Worm (Caenorhabditis elegans) whole organism, L1 larva: ENCODE results near the gene hnd-1.

Experiments used
- C16A3.4 ChIP-seq: fragments of 150-350 bp; optimal IDR thresholded peaks from 2 replicates; lab custom pipeline; 2014; ENCODE audit warnings: missing biosample characterization, missing genetic modification characterization
- F16B12.6 ChIP-seq: fragments of 150-350 bp; optimal IDR thresholded peaks from 2 replicates; lab custom pipeline; 2014; ENCODE audit warnings: missing biosample characterization, missing genetic modification characterization
- aly-2 ChIP-seq: fragments of 150-350 bp; optimal IDR thresholded peaks from 2 replicates; lab custom pipeline; 2014; ENCODE audit warnings: missing biosample characterization, missing genetic modification characterization
- ceh-63 ChIP-seq: fragments of 200-800 bp; sonication (Bioruptor generic); optimal IDR thresholded peaks from 2 replicates; lab custom pipeline; 2018; ENCODE audit warnings: mild to moderate bottlenecking, missing genetic modification characterization, missing compliant biosample characterization
- ceh-82 ChIP-seq, 3 experiments: fragments of 150-350 bp in 1 of 3; sonication (generic microtip) in 2 of 3; optimal IDR thresholded peaks; 2 replicates each; lab custom pipeline; 2014 to 2017; ENCODE audit warnings: missing biosample characterization in 3 of 3, missing genetic modification characterization in 3 of 3
- ceh-88 ChIP-seq: fragments of 200-800 bp; sonication (Bioruptor generic); IDR thresholded peaks from 2 replicates; pipeline ENCODE4 v1.3.6; 2022; ENCODE audit warnings: missing genetic modification characterization, missing compliant biosample characterization
- dpl-1 ChIP-seq, 3 experiments: fragments of 150-350 bp in 2 of 3; sonication (generic microtip) in 1 of 3; optimal IDR thresholded peaks; 2 replicates each; lab custom pipeline; 2014 to 2017; ENCODE audit warnings: missing biosample characterization in 3 of 3, missing genetic modification characterization in 3 of 3, missing genetic modification reagents in 3 of 3
- dsc-1 ChIP-seq: sonication (generic microtip); optimal IDR thresholded peaks from 2 replicates; lab custom pipeline; 2016; ENCODE audit warnings: mild to moderate bottlenecking, missing genetic modification characterization, missing compliant biosample characterization
- efl-1 ChIP-seq, 4 experiments: fragments of 150-350 bp; optimal IDR thresholded peaks in 3 of 4; peaks in 1 of 4; 1 replicate in 1 of 4; 2 replicates in 3 of 4; lab custom pipeline; 2014; ENCODE audit warnings: missing biosample characterization in 2 of 4, missing genetic modification characterization in 2 of 4, missing genetic modification reagents in 2 of 4
- efl-3 ChIP-seq: fragments of 200-800 bp; sonication (Bioruptor generic); optimal IDR thresholded peaks from 2 replicates; lab custom pipeline; 2018; ENCODE audit warnings: mild to moderate bottlenecking, missing genetic modification characterization, missing compliant biosample characterization
- elt-2 ChIP-seq: sonication (generic microtip); optimal IDR thresholded peaks from 2 replicates; lab custom pipeline; 2016; ENCODE audit warnings: missing genetic modification characterization, mild to moderate bottlenecking, inconsistent platforms, missing compliant biosample characterization, missing genetic modification reagents
- fkh-10 ChIP-seq: sonication (generic microtip); optimal IDR thresholded peaks from 2 replicates; lab custom pipeline; 2017; ENCODE audit warnings: missing biosample characterization, missing genetic modification reagents, missing genetic modification characterization
- fkh-4 ChIP-seq: sonication (generic microtip); optimal IDR thresholded peaks from 2 replicates; lab custom pipeline; 2016; ENCODE audit warnings: missing compliant biosample characterization, missing genetic modification characterization, borderline replicate concordance
- fkh-8 ChIP-seq: sonication (generic microtip); optimal IDR thresholded peaks from 2 replicates; lab custom pipeline; 2016; ENCODE audit warnings: mild to moderate bottlenecking, missing genetic modification characterization, missing compliant biosample characterization
- hpl-2 ChIP-seq: fragments of 150-350 bp; optimal IDR thresholded peaks from 2 replicates; lab custom pipeline; 2014; ENCODE audit warnings: missing biosample characterization, missing genetic modification reagents, missing genetic modification characterization
- isw-1 ChIP-seq: fragments of 200-800 bp; sonication (Bioruptor generic); IDR thresholded peaks from 2 replicates; pipeline ENCODE4 v1.3.6; 2022; ENCODE audit warnings: missing genetic modification characterization, missing compliant biosample characterization
- lin-13 ChIP-seq: fragments of 150-350 bp; optimal IDR thresholded peaks from 2 replicates; lab custom pipeline; 2014; ENCODE audit warnings: missing biosample characterization, missing genetic modification reagents, missing genetic modification characterization
- lin-14 ChIP-seq: fragments of 200-800 bp; sonication (Bioruptor generic); optimal IDR thresholded peaks from 2 replicates; lab custom pipeline; 2018; ENCODE audit warnings: mild to moderate bottlenecking, missing genetic modification characterization, moderate library complexity, missing compliant biosample characterization
- lin-15B ChIP-seq: fragments of 150-350 bp; sonication (generic microtip); optimal IDR thresholded peaks from 3 replicates; lab custom pipeline; 2014; ENCODE audit warnings: missing biosample characterization, missing genetic modification characterization
- lir-3 ChIP-seq: sonication (generic microtip); optimal IDR thresholded peaks from 2 replicates; lab custom pipeline; 2016; ENCODE audit warnings: mild to moderate bottlenecking, missing genetic modification characterization, moderate library complexity, missing compliant biosample characterization; ENCODE audit not compliant: poor library complexity
- lsy-2 ChIP-seq, 2 experiments: fragments of 150-350 bp; optimal IDR thresholded peaks; 2 replicates each; lab custom pipeline; 2014; ENCODE audit warnings: missing biosample characterization in 2 of 2, missing genetic modification characterization in 2 of 2
- mab-9 ChIP-seq: fragments of 200-800 bp; sonication (Bioruptor generic); IDR thresholded peaks from 2 replicates; pipeline ENCODE4 v1.3.6; 2022; ENCODE audit warnings: missing genetic modification reagents, missing genetic modification characterization, missing compliant biosample characterization
- mep-1 ChIP-seq: fragments of 150-350 bp; optimal IDR thresholded peaks from 2 replicates; lab custom pipeline; 2014; ENCODE audit warnings: missing biosample characterization, missing genetic modification characterization
- nhr-12 ChIP-seq: sonication (generic microtip); optimal IDR thresholded peaks from 2 replicates; lab custom pipeline; 2017; ENCODE audit warnings: missing biosample characterization, missing genetic modification characterization
- nhr-20 ChIP-seq: sonication (generic microtip); optimal IDR thresholded peaks from 2 replicates; lab custom pipeline; 2016; ENCODE audit warnings: mild to moderate bottlenecking, missing genetic modification characterization, missing compliant biosample characterization
- nhr-47 ChIP-seq: sonication (generic microtip); optimal IDR thresholded peaks from 2 replicates; lab custom pipeline; 2016; ENCODE audit warnings: mild to moderate bottlenecking, missing genetic modification characterization, moderate library complexity, missing compliant biosample characterization
- nhr-71 ChIP-seq: sonication (generic microtip); optimal IDR thresholded peaks from 2 replicates; lab custom pipeline; 2016; ENCODE audit warnings: mild to moderate bottlenecking, missing genetic modification characterization, moderate library complexity, missing compliant biosample characterization
- nhr-90 ChIP-seq: sonication (generic microtip); optimal IDR thresholded peaks from 2 replicates; lab custom pipeline; 2016; ENCODE audit warnings: mild to moderate bottlenecking, missing genetic modification characterization, missing compliant biosample characterization; ENCODE audit not compliant: poor library complexity
- rnt-1 ChIP-seq: sonication (generic microtip); optimal IDR thresholded peaks from 2 replicates; lab custom pipeline; 2016; ENCODE audit warnings: mild to moderate bottlenecking, missing genetic modification characterization, moderate library complexity, missing compliant biosample characterization
- snu-23 ChIP-seq: sonication (generic microtip); optimal IDR thresholded peaks from 2 replicates; lab custom pipeline; 2016; ENCODE audit warnings: missing genetic modification characterization, missing compliant biosample characterization
- sox-4 ChIP-seq: sonication (generic microtip); optimal IDR thresholded peaks from 2 replicates; lab custom pipeline; 2016; ENCODE audit warnings: missing genetic modification characterization, missing compliant biosample characterization
- sup-37 ChIP-seq: fragments of 200-800 bp; sonication (Bioruptor generic); optimal IDR thresholded peaks from 2 replicates; lab custom pipeline; 2018; ENCODE audit warnings: mild to moderate bottlenecking, missing genetic modification characterization, missing compliant biosample characterization
- tbx-2 ChIP-seq: sonication (generic microtip); optimal IDR thresholded peaks from 2 replicates; lab custom pipeline; 2016; ENCODE audit warnings: missing genetic modification characterization, missing compliant biosample characterization
- unc-62 ChIP-seq: fragments of 150-350 bp; optimal IDR thresholded peaks from 2 replicates; lab custom pipeline; 2014; ENCODE audit warnings: missing biosample characterization, missing genetic modification reagents, missing genetic modification characterization
- unc-86 ChIP-seq: sonication (generic microtip); optimal IDR thresholded peaks from 2 replicates; lab custom pipeline; 2016; ENCODE audit warnings: missing genetic modification characterization, missing compliant biosample characterization
- vab-15 ChIP-seq: sonication (generic microtip); optimal IDR thresholded peaks from 2 replicates; lab custom pipeline; 2017; ENCODE audit warnings: missing genotype, mild to moderate bottlenecking, missing genetic modification characterization, missing compliant biosample characterization
- xbp-1 ChIP-seq: sonication (generic microtip); optimal IDR thresholded peaks from 2 replicates; lab custom pipeline; 2016; ENCODE audit warnings: missing genetic modification characterization, missing compliant biosample characterization
- ztf-11 ChIP-seq, 2 experiments: sonication (generic microtip); optimal IDR thresholded peaks; 2 replicates each; lab custom pipeline; 2016 to 2017; ENCODE audit warnings: missing genetic modification characterization in 2 of 2, missing biosample characterization in 1 of 2, missing compliant biosample characterization in 1 of 2

The hnd-1 gene

DNA sequence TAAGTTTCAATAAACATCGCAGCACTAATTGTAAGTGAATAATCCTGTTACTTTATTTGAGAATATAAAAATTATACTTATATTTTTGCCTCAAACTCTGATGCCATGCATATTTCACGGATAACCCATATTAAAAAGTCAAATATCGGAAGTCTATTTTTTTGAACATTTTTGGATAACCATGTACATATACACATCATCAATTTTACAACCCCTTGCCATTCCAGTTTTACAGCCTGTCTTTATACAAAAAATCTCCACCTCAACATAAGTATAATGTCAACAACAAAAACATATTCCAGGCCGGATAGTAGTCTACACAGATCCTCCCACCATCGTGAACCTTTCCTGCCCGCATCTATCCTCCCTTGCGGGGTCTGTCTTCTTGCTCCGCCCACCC is at the start of gene hnd-1:
TSS of gene hnd-1 (plus strand) at position 301 of the 400 bp plus-strand sequence.
- TF ChIP-seq C16A3.4: no peak
- no peak for TF ChIP-seq efl-1 (optimal IDR thresholded peaks at IDR 0.05; lab: Kevin White, UChicago)
- TF ChIP-seq efl-1 (GFP tag; optimal IDR thresholded peaks at IDR 0.05 in 1 of 2; lab: Kevin White, UChicago): peak in 1 of 2 experiments; percentile 27

DNA sequence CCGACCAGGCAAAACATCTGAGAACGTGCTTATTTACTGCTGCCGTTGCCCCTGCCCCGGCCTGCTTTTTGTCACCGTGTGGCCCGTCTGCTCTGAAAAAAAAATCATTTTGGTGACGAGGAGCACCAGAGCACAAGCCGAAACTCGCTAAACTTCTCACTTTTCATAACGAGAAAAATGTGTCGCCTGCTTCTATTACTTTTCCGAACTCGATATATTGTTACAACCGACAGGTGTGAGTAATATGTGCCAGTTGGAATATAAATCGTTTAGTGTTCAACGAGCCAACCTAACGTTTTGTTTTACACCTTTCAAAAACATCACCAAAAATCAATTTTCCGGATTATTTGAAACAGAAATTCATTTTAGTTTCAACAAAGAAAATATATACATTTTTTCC is 46.6 kb upstream of the hnd-1 start:
- TF ChIP-seq unc-62 (GFP tag; lab: Kevin White, UChicago) (no peak), hpl-2 (no peak), dpl-1 (GFP tag; optimal IDR thresholded peaks at IDR 0.05; lab: Kevin White, UChicago) (no peak), dsc-1 (tag; lab: Kevin White, UChicago) (peak; percentile 53), snu-23 (no peak), nhr-12 (tag; lab: Kevin White, UChicago) (no peak), aly-2 (tag; lab: Kevin White, UChicago) (no peak), tbx-2 (no peak)

DNA sequence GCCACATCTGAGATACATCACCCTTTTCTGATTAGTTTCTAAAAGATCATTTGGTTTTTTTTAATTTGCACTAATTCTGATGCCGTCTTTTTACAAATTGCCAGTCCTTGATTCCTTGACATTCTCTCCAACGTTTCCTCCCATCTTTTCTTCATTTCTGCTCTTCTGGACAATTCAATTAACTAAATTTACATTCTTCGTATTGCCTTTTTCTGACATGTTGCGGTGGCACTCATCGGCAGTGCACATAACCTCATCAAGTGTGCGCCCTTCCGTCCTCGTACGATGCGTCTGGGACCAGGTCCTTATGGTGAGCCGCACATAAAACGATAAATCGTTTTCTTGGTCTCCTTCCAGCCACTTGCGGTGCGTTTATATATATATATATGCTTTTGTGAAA is 45.4 kb upstream of the hnd-1 start:
- TF ChIP-seq tbx-2: peak; percentile 23
- peak; percentile 65 for TF ChIP-seq lin-14 (GFP tag; lab: Kevin White, UChicago)
- no peak for TF ChIP-seq F16B12.6 (tag; lab: Kevin White, UChicago)
- peak; percentile 13 for TF ChIP-seq nhr-47

DNA sequence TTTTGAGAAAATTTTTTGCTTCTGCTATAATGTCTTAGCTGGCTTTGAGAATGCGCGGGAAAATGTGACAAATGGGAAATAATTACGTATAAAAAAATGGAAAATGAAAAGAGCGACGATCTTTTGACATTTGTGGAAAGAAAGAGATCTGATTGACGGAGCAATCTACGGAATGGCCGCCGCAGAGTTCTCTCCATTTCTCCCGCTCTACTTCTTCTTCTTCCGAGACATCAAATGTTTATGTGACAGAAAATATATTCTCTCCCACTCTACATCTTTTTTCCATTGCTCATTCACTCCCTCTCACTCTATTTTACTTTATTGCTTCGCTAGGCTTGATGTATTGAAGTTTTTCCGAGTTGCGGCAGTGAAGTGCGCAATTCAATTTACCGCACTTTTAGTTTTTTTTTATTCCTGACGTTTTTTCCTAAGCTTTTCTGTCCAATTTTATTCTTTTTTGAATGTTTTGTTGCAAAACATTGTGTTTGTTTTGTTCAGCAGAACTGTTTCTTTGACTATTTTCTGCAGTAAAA is 43.8 kb upstream of the hnd-1 start:
- TF ChIP-seq nhr-71 (tag; lab: Kevin White, UChicago) (peak; percentile 50), fkh-8 (tag; lab: Kevin White, UChicago) (peak; percentile 11), unc-86 (tag; lab: Kevin White, UChicago) (no peak), rnt-1 (tag; lab: Kevin White, UChicago) (peak; percentile 18), lin-14 (GFP tag; lab: Kevin White, UChicago) (peak; percentile 81), snu-23 (peak; percentile 15), dsc-1 (tag; lab: Kevin White, UChicago) (peak; percentile 13), lsy-2 (tag; optimal IDR thresholded peaks at IDR 0.05; lab: Kevin White, UChicago) (peak in 1 of 2 experiments; percentile 32), ceh-82 (tag; optimal IDR thresholded peaks at IDR 0.05; lab: Kevin White, UChicago) (peak in 1 of 3 experiments; percentile 13), mep-1 (peak; percentile 36), fkh-10 (GFP tag; lab: Kevin White, UChicago) (peak; percentile 68), xbp-1 (tag; lab: Kevin White, UChicago) (no peak), sox-4 (no peak), lir-3 (tag; lab: Kevin White, UChicago) (no peak)

DNA sequence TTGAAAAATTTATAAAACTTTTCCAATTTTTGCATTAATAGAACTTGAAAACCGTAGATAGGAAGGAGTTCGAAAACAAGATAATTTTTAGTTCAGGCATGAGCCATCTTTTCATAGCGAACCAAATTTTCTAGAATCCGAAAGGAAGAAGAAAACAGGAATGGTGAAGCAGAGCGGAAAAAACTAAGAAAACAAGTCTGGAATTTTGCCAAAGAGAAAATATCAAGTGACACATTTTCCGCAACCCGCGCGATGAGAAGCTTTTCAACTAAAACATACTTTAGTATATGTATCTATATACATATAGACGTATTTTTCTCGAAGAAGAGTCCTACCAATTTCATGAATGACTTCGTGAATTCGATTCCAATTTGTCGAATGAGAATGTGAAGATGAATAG is 42.8 kb upstream of the hnd-1 start:
- TF ChIP-seq isw-1 (GFP tag; lab: Robert Waterston, UW): no peak
- no peak for TF ChIP-seq unc-86 (tag; lab: Kevin White, UChicago)
- no peak for TF ChIP-seq xbp-1 (tag; lab: Kevin White, UChicago)
- TF ChIP-seq fkh-8 (tag; lab: Kevin White, UChicago): no peak
- no peak for TF ChIP-seq efl-1 (optimal IDR thresholded peaks at IDR 0.05; lab: Kevin White, UChicago)
- TF ChIP-seq efl-1 (GFP tag; optimal IDR thresholded peaks at IDR 0.05 in 1 of 2; lab: Kevin White, UChicago): peak in 1 of 2 experiments; percentile 66
- TF ChIP-seq lin-15B (tag; lab: Kevin White, UChicago): no peak

DNA sequence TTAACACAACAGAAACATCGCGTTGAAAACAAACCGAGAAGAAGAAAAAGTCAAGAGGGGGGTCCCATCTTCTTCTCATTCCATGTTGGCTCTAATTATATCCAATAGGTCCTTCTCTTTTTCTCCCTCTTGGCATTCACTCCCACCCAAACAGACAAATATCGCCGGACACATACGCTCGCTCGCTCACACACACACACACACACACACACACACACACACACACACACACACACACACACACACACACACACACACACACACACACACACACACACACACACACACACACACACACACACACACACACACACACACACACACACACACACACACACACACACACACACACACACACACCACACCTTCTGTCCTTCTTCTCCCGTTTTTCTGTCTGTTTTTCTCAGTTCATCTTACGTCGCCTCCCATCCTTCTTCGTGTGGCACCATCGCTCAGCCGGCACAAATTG is 40.6 kb upstream of the hnd-1 start, which contains the start of gene sto-4:
TSS of gene sto-4 (plus strand) at position 360 of the 469 bp plus-strand sequence.
- TF ChIP-seq lin-13 (GFP tag; lab: Kevin White, UChicago) (peak; percentile 38), ceh-88 (GFP tag; lab: Robert Waterston, UW) (peak; percentile 65), tbx-2 (peak; percentile 75), lir-3 (tag; lab: Kevin White, UChicago) (peak; percentile 24), dsc-1 (tag; lab: Kevin White, UChicago) (peak; percentile 68), ceh-63 (GFP tag; lab: Kevin White, UChicago) (peak; percentile 93), elt-2 (peak; percentile 7), nhr-90 (tag; lab: Kevin White, UChicago) (peak; percentile 77), fkh-8 (tag; lab: Kevin White, UChicago) (peak; percentile 86), nhr-47 (peak; percentile 89), efl-3 (GFP tag; lab: Kevin White, UChicago) (peak; percentile 66), fkh-4 (tag; lab: Kevin White, UChicago) (peak; percentile 50), ztf-11 (tag; optimal IDR thresholded peaks at IDR 0.05; lab: Kevin White, UChicago) (peak in 1 of 2 experiments; percentile 76), nhr-20 (peak; percentile 27), nhr-71 (tag; lab: Kevin White, UChicago) (peak; percentile 66), vab-15 (tag; lab: Kevin White, UChicago) (peak; percentile 70), sup-37 (GFP tag; lab: Kevin White, UChicago) (peak; percentile 81), lin-14 (GFP tag; lab: Kevin White, UChicago) (peak; percentile 98), rnt-1 (tag; lab: Kevin White, UChicago) (peak; percentile 61), mab-9 (GFP tag; lab: Robert Waterston, UW) (peak; percentile 69)
